Worm (Caenorhabditis elegans) whole organism, L4 larva: ENCODE data around the gene C01F1.6.

Experiments used
- ama-1 ChIP-seq: fragments of 150-350 bp; optimal IDR thresholded peaks from 2 replicates; lab custom pipeline; 2014; ENCODE audit warnings: inconsistent platforms, mixed read lengths
- mep-1 ChIP-seq: fragments of 150-350 bp; sonication (generic microtip); optimal IDR thresholded peaks from 3 replicates; lab custom pipeline; 2014; ENCODE audit warnings: missing biosample characterization, missing genetic modification characterization
- spr-3 ChIP-seq: fragments of 200-800 bp; sonication (Bioruptor generic); optimal IDR thresholded peaks from 2 replicates; lab custom pipeline; 2018; ENCODE audit warnings: mild to moderate bottlenecking, missing genetic modification characterization, missing compliant biosample characterization

DNA sequence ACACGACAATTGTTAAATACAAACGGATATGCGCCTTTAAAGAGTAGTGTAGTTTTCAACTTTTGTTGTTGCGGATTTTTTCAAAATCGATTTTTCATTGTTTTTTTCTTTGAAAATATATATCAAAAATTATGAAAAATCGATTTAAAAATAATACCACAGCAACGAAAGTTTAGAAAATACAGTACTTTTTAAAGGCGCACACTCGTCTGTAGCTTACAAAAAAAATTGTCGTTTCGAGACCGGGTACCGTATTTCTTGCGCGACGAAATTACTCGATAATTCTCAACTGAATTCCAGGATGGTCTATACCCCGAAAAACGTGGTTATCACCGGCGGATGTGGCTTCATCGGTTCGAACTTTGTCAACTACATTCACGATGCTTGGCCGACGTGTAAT lies 6.8 kb upstream of the C01F1.6 start, which contains the start of gene rml-4:
- TF ChIP-seq mep-1 (tag; lab: Kevin White, UChicago): no peak
- TF ChIP-seq ama-1 (lab: Kevin White, UChicago): no peak
- TF ChIP-seq spr-3 (GFP tag; lab: Kevin White, UChicago): no peak
